Worm (Caenorhabditis elegans) whole organism, late embryonic: ENCODE data around the gene bmy-1.
A peak's percentile ranks its signal among the peaks of the same experiment; 100 is the strongest.

Source experiments
- C08G9.2 ChIP-seq: sonication (generic microtip); optimal IDR thresholded peaks from 2 replicates; lab custom pipeline; 2016; ENCODE audit warnings: mild to moderate bottlenecking, missing genetic modification characterization, moderate library complexity, missing compliant biosample characterization
- C38D4.7 ChIP-seq: fragments of 200-800 bp; sonication (Bioruptor generic); optimal IDR thresholded peaks from 2 replicates; lab custom pipeline; 2018; ENCODE audit warnings: mild to moderate bottlenecking, missing genetic modification characterization, moderate library complexity, missing compliant biosample characterization
- F13H6.1 ChIP-seq: sonication (generic microtip); optimal IDR thresholded peaks from 2 replicates; lab custom pipeline; 2016; ENCODE audit warnings: missing genetic modification characterization, missing compliant biosample characterization
- K02D7.2 ChIP-seq: sonication (generic microtip); optimal IDR thresholded peaks from 2 replicates; lab custom pipeline; 2017; ENCODE audit warnings: mild to moderate bottlenecking, missing genetic modification characterization, missing compliant biosample characterization
- K09A11.1 ChIP-seq: sonication (generic microtip); optimal IDR thresholded peaks from 2 replicates; lab custom pipeline; 2017; ENCODE audit warnings: antibody characterized with exemption, mild to moderate bottlenecking, missing genetic modification characterization, missing compliant biosample characterization; ENCODE audit not compliant: insufficient read depth
- T23F11.4 ChIP-seq: fragments of 200-800 bp; sonication (Bioruptor generic); optimal IDR thresholded peaks from 2 replicates; lab custom pipeline; 2018; ENCODE audit warnings: mild to moderate bottlenecking, missing genetic modification characterization, missing compliant biosample characterization
- Y22D7AL.16 ChIP-seq: sonication (generic microtip); optimal IDR thresholded peaks from 2 replicates; lab custom pipeline; 2016; ENCODE audit warnings: missing genetic modification characterization, missing compliant biosample characterization
- ahr-1 ChIP-seq: sonication (generic microtip); optimal IDR thresholded peaks from 2 replicates; lab custom pipeline; 2016; ENCODE audit warnings: missing genetic modification characterization, missing compliant biosample characterization
- ama-1 ChIP-seq: fragments of 150-350 bp; optimal IDR thresholded peaks from 2 replicates; lab custom pipeline; 2014
- ceh-14 ChIP-seq: sonication (generic microtip); optimal IDR thresholded peaks from 2 replicates; lab custom pipeline; 2016; ENCODE audit warnings: missing genotype, missing genetic modification characterization, missing compliant biosample characterization
- ceh-18 ChIP-seq: sonication (generic microtip); optimal IDR thresholded peaks from 2 replicates; lab custom pipeline; 2016; ENCODE audit warnings: missing genetic modification characterization, missing compliant biosample characterization
- ceh-22 ChIP-seq: sonication (generic microtip); optimal IDR thresholded peaks from 2 replicates; lab custom pipeline; 2017; ENCODE audit warnings: missing biosample characterization, missing genetic modification characterization
- ceh-24 ChIP-seq: sonication (generic microtip); optimal IDR thresholded peaks from 2 replicates; lab custom pipeline; 2016; ENCODE audit warnings: mild to moderate bottlenecking, missing genetic modification characterization, missing compliant biosample characterization
- ceh-31 ChIP-seq: sonication (generic microtip); optimal IDR thresholded peaks from 2 replicates; lab custom pipeline; 2016; ENCODE audit warnings: missing genetic modification characterization, missing compliant biosample characterization
- ceh-34 ChIP-seq: sonication (generic microtip); optimal IDR thresholded peaks from 2 replicates; lab custom pipeline; 2016; ENCODE audit warnings: mild to moderate bottlenecking, missing genetic modification characterization, missing compliant biosample characterization
- ceh-45 ChIP-seq: fragments of 200-800 bp; sonication (Bioruptor generic); IDR thresholded peaks from 2 replicates; pipeline ENCODE4 v1.3.6; 2022; ENCODE audit warnings: missing genetic modification reagents, missing genetic modification characterization, missing compliant biosample characterization
- ceh-48 ChIP-seq: sonication (generic microtip); optimal IDR thresholded peaks from 2 replicates; lab custom pipeline; 2016; ENCODE audit warnings: missing genetic modification characterization, inconsistent platforms, missing compliant biosample characterization
- ceh-6 ChIP-seq: fragments of 200-800 bp; sonication (Bioruptor generic); optimal IDR thresholded peaks from 2 replicates; lab custom pipeline; 2018; ENCODE audit warnings: mild to moderate bottlenecking, missing genetic modification characterization, missing compliant biosample characterization
- che-1 ChIP-seq: sonication (generic microtip); optimal IDR thresholded peaks from 2 replicates; lab custom pipeline; 2016; ENCODE audit warnings: mild to moderate bottlenecking, missing genetic modification characterization, missing compliant biosample characterization
- dmd-4 ChIP-seq: sonication (generic microtip); optimal IDR thresholded peaks from 2 replicates; lab custom pipeline; 2016; ENCODE audit warnings: borderline replicate concordance, missing genetic modification characterization, missing compliant biosample characterization
- elt-4 ChIP-seq: sonication (generic microtip); optimal IDR thresholded peaks from 2 replicates; lab custom pipeline; 2016; ENCODE audit warnings: missing genetic modification characterization, missing compliant biosample characterization
- ets-4 ChIP-seq: sonication (generic microtip); optimal IDR thresholded peaks from 2 replicates; lab custom pipeline; 2016; ENCODE audit warnings: missing genetic modification characterization, missing compliant biosample characterization
- eyg-1 ChIP-seq: sonication (generic microtip); optimal IDR thresholded peaks from 2 replicates; lab custom pipeline; 2016; ENCODE audit warnings: missing genotype, missing genetic modification characterization, missing compliant biosample characterization
- fkh-10 ChIP-seq: fragments of 150-350 bp; optimal IDR thresholded peaks from 2 replicates; lab custom pipeline; 2014; ENCODE audit warnings: missing biosample characterization, missing genetic modification reagents, missing genetic modification characterization
- fkh-6 ChIP-seq: sonication (generic microtip); optimal IDR thresholded peaks from 2 replicates; lab custom pipeline; 2016; ENCODE audit warnings: missing genetic modification characterization, missing compliant biosample characterization
- hlh-6 ChIP-seq: sonication (generic microtip); optimal IDR thresholded peaks from 2 replicates; lab custom pipeline; 2016; ENCODE audit warnings: missing genotype, missing genetic modification characterization, missing compliant biosample characterization
- madf-2 ChIP-seq: sonication (generic microtip); optimal IDR thresholded peaks from 2 replicates; lab custom pipeline; 2017; ENCODE audit warnings: missing genetic modification characterization, missing compliant biosample characterization
- mec-3 ChIP-seq: sonication (generic microtip); optimal IDR thresholded peaks from 2 replicates; lab custom pipeline; 2016; ENCODE audit warnings: borderline replicate concordance, missing genetic modification characterization, missing compliant biosample characterization
- nfya-1 ChIP-seq: sonication (generic microtip); optimal IDR thresholded peaks from 2 replicates; lab custom pipeline; 2017; ENCODE audit warnings: missing genetic modification characterization, mild to moderate bottlenecking, missing compliant biosample characterization, antibody characterized with exemption, moderate library complexity
- nhr-11 ChIP-seq: fragments of 150-350 bp; optimal IDR thresholded peaks from 2 replicates; lab custom pipeline; 2014; ENCODE audit warnings: missing biosample characterization, missing genetic modification characterization
- nhr-232 ChIP-seq: sonication (generic microtip); optimal IDR thresholded peaks from 2 replicates; lab custom pipeline; 2016; ENCODE audit warnings: missing genetic modification characterization, missing compliant biosample characterization
- npax-4 ChIP-seq: sonication (generic microtip); optimal IDR thresholded peaks from 2 replicates; lab custom pipeline; 2016; ENCODE audit warnings: missing genetic modification characterization, missing compliant biosample characterization
- odd-2 ChIP-seq: sonication (generic microtip); optimal IDR thresholded peaks from 2 replicates; lab custom pipeline; 2017; ENCODE audit warnings: antibody characterized with exemption, mild to moderate bottlenecking, missing genetic modification characterization, missing compliant biosample characterization
- pag-3 ChIP-seq: sonication (generic microtip); optimal IDR thresholded peaks from 2 replicates; lab custom pipeline; 2016; ENCODE audit warnings: missing compliant biosample characterization, missing genetic modification characterization, borderline replicate concordance
- pat-9 ChIP-seq: fragments of 200-800 bp; sonication (Bioruptor generic); optimal IDR thresholded peaks from 2 replicates; lab custom pipeline; 2018; ENCODE audit warnings: mild to moderate bottlenecking, missing genetic modification characterization, moderate library complexity, missing compliant biosample characterization
- pha-2 ChIP-seq: sonication (generic microtip); optimal IDR thresholded peaks from 2 replicates; lab custom pipeline; 2017; ENCODE audit warnings: mild to moderate bottlenecking, missing genetic modification characterization, missing compliant biosample characterization
- pha-4 ChIP-seq: fragments of 150-350 bp; optimal IDR thresholded peaks from 2 replicates; lab custom pipeline; 2018; ENCODE audit warnings: missing biosample characterization, missing genetic modification reagents, missing genetic modification characterization
- pqm-1 ChIP-seq: sonication (generic microtip); optimal IDR thresholded peaks from 2 replicates; lab custom pipeline; 2016; ENCODE audit warnings: missing genetic modification characterization, missing compliant biosample characterization
- pros-1 ChIP-seq: fragments of 150-350 bp; optimal IDR thresholded peaks from 2 replicates; lab custom pipeline; 2014; ENCODE audit warnings: missing biosample characterization, missing genetic modification reagents, missing genetic modification characterization
- ref-2 ChIP-seq: sonication (generic microtip); optimal IDR thresholded peaks from 2 replicates; lab custom pipeline; 2016; ENCODE audit warnings: missing genetic modification characterization, missing compliant biosample characterization
- rnt-1 ChIP-seq: sonication (generic microtip); optimal IDR thresholded peaks from 2 replicates; lab custom pipeline; 2016; ENCODE audit warnings: missing genetic modification characterization, missing compliant biosample characterization
- sox-2 ChIP-seq: fragments of 200-800 bp; sonication (Bioruptor generic); IDR thresholded peaks from 2 replicates; pipeline ENCODE4 v1.3.6; 2022; ENCODE audit warnings: missing genetic modification reagents, missing genetic modification characterization, missing compliant biosample characterization
- sox-4 ChIP-seq: sonication (generic microtip); optimal IDR thresholded peaks from 2 replicates; lab custom pipeline; 2017; ENCODE audit warnings: mild to moderate bottlenecking, missing genetic modification characterization, inconsistent platforms, missing compliant biosample characterization
- syd-9 ChIP-seq: sonication (generic microtip); optimal IDR thresholded peaks from 2 replicates; lab custom pipeline; 2016; ENCODE audit warnings: mild to moderate bottlenecking, missing genetic modification characterization, moderate library complexity, missing compliant biosample characterization
- tbx-2 ChIP-seq: sonication (generic microtip); optimal IDR thresholded peaks from 2 replicates; lab custom pipeline; 2016; ENCODE audit warnings: missing genetic modification characterization, missing compliant biosample characterization
- ttx-3 ChIP-seq: sonication (generic microtip); optimal IDR thresholded peaks from 2 replicates; lab custom pipeline; 2016; ENCODE audit warnings: missing genetic modification reagents, missing genetic modification characterization, missing compliant biosample characterization
- unc-42 ChIP-seq: sonication (generic microtip); optimal IDR thresholded peaks from 2 replicates; lab custom pipeline; 2016; ENCODE audit warnings: missing genotype, missing genetic modification characterization, missing compliant biosample characterization
- unc-86 ChIP-seq: sonication (generic microtip); optimal IDR thresholded peaks from 2 replicates; lab custom pipeline; 2016; ENCODE audit warnings: missing genetic modification characterization, missing compliant biosample characterization
- zip-5 ChIP-seq: sonication (generic microtip); optimal IDR thresholded peaks from 2 replicates; lab custom pipeline; 2016; ENCODE audit warnings: missing genetic modification characterization, missing compliant biosample characterization

The bmy-1 gene

DNA sequence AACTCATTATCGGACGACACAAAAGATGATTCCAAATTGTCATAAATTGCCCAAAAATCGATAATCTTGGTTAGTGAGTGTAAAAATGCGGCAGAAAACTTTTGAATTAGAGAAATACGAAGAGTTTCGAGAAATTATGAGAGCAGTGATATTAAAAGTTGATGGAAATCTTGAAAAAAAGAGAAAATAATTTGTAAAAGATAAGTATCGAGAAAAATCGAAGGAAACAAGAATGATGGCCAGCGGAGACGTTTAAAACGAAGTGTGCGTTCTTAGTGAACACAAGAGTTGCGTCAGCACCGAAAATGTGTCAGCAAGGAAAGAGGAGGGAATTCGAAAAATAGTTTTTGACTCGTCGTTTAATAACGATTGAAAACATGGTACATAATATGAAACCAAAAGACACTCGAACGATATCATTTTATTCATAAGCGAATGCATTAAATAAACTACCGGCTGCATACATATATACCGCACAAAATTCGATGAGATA lies 31.4 kb downstream of the bmy-1 start, which contains the start of gene ndx-6 (continued):
- TF ChIP-seq ceh-24 (tag; lab: Kevin White, UChicago) (no peak), rnt-1 (peak; percentile 43), sox-4 (tag; lab: Kevin White, UChicago) (no peak), pha-2 (tag; lab: Kevin White, UChicago) (no peak), odd-2 (tag; lab: Kevin White, UChicago) (no peak), ceh-31 (tag; lab: Kevin White, UChicago) (peak; percentile 78), eyg-1 (tag; lab: Kevin White, UChicago) (no peak), T23F11.4 (GFP tag; lab: Kevin White, UChicago) (no peak), pqm-1 (tag; lab: Kevin White, UChicago) (no peak), sox-2 (GFP tag; lab: Robert Waterston, UW) (no peak), fkh-6 (tag; lab: Kevin White, UChicago) (peak; percentile 44), ceh-18 (tag; lab: Kevin White, UChicago) (peak; percentile 60), dmd-4 (tag; lab: Kevin White, UChicago) (no peak), ref-2 (tag; lab: Kevin White, UChicago) (peak; percentile 55), ceh-48 (tag; lab: Kevin White, UChicago) (peak; percentile 46), K02D7.2 (tag; lab: Kevin White, UChicago) (no peak), hlh-6 (no peak), pat-9 (tag; lab: Kevin White, UChicago) (peak; percentile 42), ceh-34 (tag; lab: Kevin White, UChicago) (peak; percentile 56), F13H6.1 (tag; lab: Kevin White, UChicago) (no peak), unc-42 (tag; lab: Kevin White, UChicago) (peak; percentile 44), ets-4 (tag; lab: Kevin White, UChicago) (peak; percentile 16), ceh-6 (GFP tag; lab: Kevin White, UChicago) (no peak), Y22D7AL.16 (no peak), nhr-11 (tag; lab: Kevin White, UChicago) (no peak), C38D4.7 (GFP tag; lab: Kevin White, UChicago) (peak; percentile 16), pha-4 (no peak), pros-1 (tag; lab: Kevin White, UChicago) (no peak), che-1 (tag; lab: Kevin White, UChicago) (no peak), zip-5 (tag; lab: Kevin White, UChicago) (no peak), tbx-2 (peak; percentile 71), mec-3 (no peak), nhr-232 (tag; lab: Kevin White, UChicago) (no peak), pag-3 (tag; lab: Kevin White, UChicago) (no peak), ceh-14 (tag; lab: Kevin White, UChicago) (no peak), ttx-3 (tag; lab: Kevin White, UChicago) (peak; percentile 19), madf-2 (tag; lab: Kevin White, UChicago) (no peak), fkh-10 (GFP tag; lab: Kevin White, UChicago) (no peak), K09A11.1 (no peak), syd-9 (tag; lab: Kevin White, UChicago) (no peak), ceh-45 (no peak), elt-4 (tag; lab: Kevin White, UChicago) (no peak), C08G9.2 (tag; lab: Kevin White, UChicago) (peak; percentile 14), ahr-1 (tag; lab: Kevin White, UChicago) (no peak), nfya-1 (tag; lab: Kevin White, UChicago) (peak; percentile 70), npax-4 (no peak), ama-1 (lab: Kevin White, UChicago) (no peak), unc-86 (tag; lab: Kevin White, UChicago) (peak; percentile 43), ceh-22 (tag; lab: Kevin White, UChicago) (no peak)
- TF ChIP-seq, all 69 proteins: peak for 22
